Worm (Caenorhabditis elegans): ENCODE measurements around the gene clec-226.
A peak's percentile ranks its signal among the peaks of the same experiment; 100 is the strongest.

The clec-226 gene

DNA sequence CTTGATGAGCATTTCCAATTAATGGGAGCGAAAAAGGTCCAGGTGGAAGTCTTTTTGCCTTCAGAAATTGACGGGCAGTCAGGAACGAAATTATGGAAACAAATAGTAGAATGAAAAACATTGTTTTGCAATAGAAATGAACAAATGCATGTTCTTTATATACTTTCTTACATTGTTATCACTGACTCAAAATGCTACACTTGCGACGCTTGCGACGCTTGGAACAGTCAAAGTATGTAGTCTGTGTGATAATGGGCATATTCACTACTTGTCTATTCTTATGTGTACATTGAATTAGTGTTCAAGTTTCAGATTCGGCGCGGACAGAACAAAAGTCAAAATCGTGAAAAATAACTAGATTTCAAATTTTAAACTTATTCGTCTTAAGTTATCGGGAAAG lies 48.4 kb upstream of the clec-226 start, which contains the start of gene cyp-35C1 (continued):
- no peak for TF ChIP-seq ZK546.5 (tag; optimal IDR thresholded peaks at IDR 0.05)
- peak; percentile 15 for TF ChIP-seq hlh-11 (tag; optimal IDR thresholded peaks at IDR 0.05)
- TF ChIP-seq Y5F2A.4 (GFP tag; optimal IDR thresholded peaks at IDR 0.05) = no peak
- no peak for TF ChIP-seq hmg-1.1 (GFP tag; IDR thresholded peaks at IDR 0.05)
- TF ChIP-seq aly-2 (tag; optimal IDR thresholded peaks at IDR 0.05) = no peak
- no peak for TF ChIP-seq Y105C5A.15 (GFP tag; IDR thresholded peaks at IDR 0.05)
- no peak for TF ChIP-seq zip-2 (tag; optimal IDR thresholded peaks at IDR 0.05)
- no peak for TF ChIP-seq T20F7.1 (GFP tag; optimal IDR thresholded peaks at IDR 0.05)
- no peak for TF ChIP-seq vab-7 (GFP tag; IDR thresholded peaks at IDR 0.05)
- no peak for TF ChIP-seq ceh-82 (tag; optimal IDR thresholded peaks at IDR 0.05)
- no peak for TF ChIP-seq mep-1 (tag; optimal IDR thresholded peaks at IDR 0.05)
- TF ChIP-seq hlh-30 (tag; optimal IDR thresholded peaks at IDR 0.05; ENCODE audit: insufficient read depth) = no peak
- TF ChIP-seq ceh-62 (tag; optimal IDR thresholded peaks at IDR 0.05) = no peak
- peak; percentile 69 for TF ChIP-seq nhr-77 (tag; optimal IDR thresholded peaks at IDR 0.05)
- TF ChIP-seq nhr-42 (GFP tag; IDR thresholded peaks at IDR 0.05) = no peak
- peak; percentile 19 for TF ChIP-seq dve-1 (tag; optimal IDR thresholded peaks at IDR 0.05; ENCODE audit: insufficient read depth)
- TF ChIP-seq Y48G9A.11 (GFP tag; IDR thresholded peaks at IDR 0.05) = no peak
- TF ChIP-seq nhr-76 (tag; optimal IDR thresholded peaks at IDR 0.05) = no peak
- TF ChIP-seq dmd-6 (GFP tag; IDR thresholded peaks at IDR 0.05) = 0 out of 2 replicates have a peak, but pooled peaks have one; percentile 11

ce11 chrV:13899213-13899612 lies 47.6 kb upstream of the clec-226 start, which contains the start of gene oac-3:
TSS of gene oac-3 (plus strand) at chrV:13899513.
- TF ChIP-seq nhr-28 (tag; optimal IDR thresholded peaks at IDR 0.05) (no peak), unc-130 (GFP tag; optimal IDR thresholded peaks at IDR 0.05) (no peak), nhr-237 (tag; optimal IDR thresholded peaks at IDR 0.05) (no peak), nhr-25 (tag; optimal IDR thresholded peaks at IDR 0.05; ENCODE audit: borderline replicate concordance, insufficient read depth) (no peak), Y48G9A.11 (GFP tag; IDR thresholded peaks at IDR 0.05) (no peak), nhr-6 (tag; optimal IDR thresholded peaks at IDR 0.05) (no peak), unc-39 (tag; optimal IDR thresholded peaks at IDR 0.05) (no peak), ZK546.5 (tag; optimal IDR thresholded peaks at IDR 0.05) (no peak), daf-16 (GFP tag; optimal IDR thresholded peaks at IDR 0.05) (no peak), daf-16 (tag; optimal IDR thresholded peaks at IDR 0.05) (no peak), lin-39 (tag; optimal IDR thresholded peaks at IDR 0.05) (no peak), attf-4 (tag; optimal IDR thresholded peaks at IDR 0.05) (no peak), zfp-3 (GFP tag; conservative IDR thresholded peaks at IDR 0.05) (no peak), ztf-7 (tag; optimal IDR thresholded peaks at IDR 0.05) (no peak), D1046.2 (GFP tag; IDR thresholded peaks at IDR 0.05) (no peak), zip-11 (GFP tag; IDR thresholded peaks at IDR 0.05) (no peak), mdt-29 (GFP tag; IDR thresholded peaks at IDR 0.05) (no peak), F10B5.3 (tag; optimal IDR thresholded peaks at IDR 0.05) (no peak), mxl-3 (GFP tag; optimal IDR thresholded peaks at IDR 0.05) (no peak)

DNA sequence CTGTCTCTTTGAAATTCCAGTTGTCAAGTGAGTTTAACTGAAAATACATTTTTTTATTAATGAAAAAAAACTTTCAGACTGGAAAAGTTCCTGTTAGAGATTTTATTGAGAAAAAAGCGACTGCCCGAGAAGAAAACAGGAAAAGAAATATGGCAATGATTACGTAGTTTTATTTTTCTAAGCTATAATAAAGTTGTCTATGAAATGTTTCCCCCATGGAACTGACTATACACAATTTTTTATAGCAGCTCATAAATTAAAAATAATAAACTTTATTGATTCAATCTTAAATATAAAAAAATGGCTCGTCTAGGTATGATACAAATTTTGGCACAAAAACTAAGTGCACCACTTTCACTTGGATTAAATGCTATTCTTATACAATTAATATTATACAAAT lies 44.3 kb upstream of the clec-226 start, which contains the start of gene C06B3.1:
TSS of gene C06B3.1 (plus strand) at position 301 of the 400 bp plus-strand sequence.
- TF ChIP-seq F10B5.3 (tag; optimal IDR thresholded peaks at IDR 0.05) (no peak), ceh-62 (tag; optimal IDR thresholded peaks at IDR 0.05) (no peak), fkh-10 (GFP tag; optimal IDR thresholded peaks at IDR 0.05) (no peak), nhr-25 (tag; optimal IDR thresholded peaks at IDR 0.05; ENCODE audit: borderline replicate concordance, insufficient read depth) (no peak), tag-97 (GFP tag; IDR thresholded peaks at IDR 0.05) (no peak), madf-9 (GFP tag; conservative IDR thresholded peaks at IDR 0.05) (no peak), daf-12 (tag; optimal IDR thresholded peaks at IDR 0.05) (no peak), mxl-3 (GFP tag; optimal IDR thresholded peaks at IDR 0.05) (no peak), dmd-9 (GFP tag; IDR thresholded peaks at IDR 0.05) (no peak), lin-39 (tag; optimal IDR thresholded peaks at IDR 0.05) (no peak), egl-27 (tag; optimal IDR thresholded peaks at IDR 0.05) (no peak), lin-29 (GFP tag; IDR thresholded peaks at IDR 0.05) (no peak), aly-2 (tag; optimal IDR thresholded peaks at IDR 0.05) (no peak), egl-43 (GFP tag; IDR thresholded peaks at IDR 0.05) (no peak), Y5F2A.4 (GFP tag; optimal IDR thresholded peaks at IDR 0.05) (no peak), ces-1 (GFP tag; optimal IDR thresholded peaks at IDR 0.05) (no peak), lin-13 (GFP tag; optimal IDR thresholded peaks at IDR 0.05) (no peak), hlh-11 (tag; optimal IDR thresholded peaks at IDR 0.05) (no peak), lin-15B (tag; optimal IDR thresholded peaks at IDR 0.05) (no peak)
